Fruit fly (Drosophila melanogaster) whole organism, embryonic: Measurements from ENCODE around the gene CG8301.

Experiments used
- CG1024 ChIP-seq: fragments of 200-800 bp; sonication (Bioruptor generic); IDR thresholded peaks from 2 replicates; pipeline ENCODE4 v1.3.6; 2022; ENCODE audit warnings: missing biosample characterization, missing genetic modification characterization
- CG10979 ChIP-seq: fragments of 200-800 bp; sonication (Bioruptor generic); optimal IDR thresholded peaks from 2 replicates; lab custom pipeline; 2018; ENCODE audit warnings: missing biosample characterization, mild to moderate bottlenecking, missing genetic modification characterization, moderate library complexity
- CG11247 ChIP-seq: fragments of 200-800 bp; sonication (Bioruptor generic); IDR thresholded peaks from 2 replicates; pipeline ENCODE4 v1.3.6; 2022; ENCODE audit warnings: missing biosample characterization, missing genetic modification characterization
- CG11504 ChIP-seq: fragments of 200-800 bp; sonication (Bioruptor generic); optimal IDR thresholded peaks from 3 replicates; lab custom pipeline; 2019; ENCODE audit warnings: missing biosample characterization, mild to moderate bottlenecking, missing genetic modification characterization, moderate library complexity
- CG12219 ChIP-seq: fragments of 200-800 bp; sonication (Bioruptor generic); optimal IDR thresholded peaks from 3 replicates; lab custom pipeline; 2018; ENCODE audit warnings: missing biosample characterization, mild to moderate bottlenecking, missing genetic modification characterization
- CG12769 ChIP-seq: fragments of 200-800 bp; sonication (Bioruptor generic); optimal IDR thresholded peaks from 2 replicates; lab custom pipeline; 2019; ENCODE audit warnings: missing biosample characterization, mild to moderate bottlenecking, missing genetic modification characterization, moderate library complexity
- CG1529 ChIP-seq: fragments of 200-800 bp; sonication (Bioruptor generic); optimal IDR thresholded peaks from 3 replicates; lab custom pipeline; 2018; ENCODE audit warnings: missing biosample characterization, missing genetic modification characterization
- CG16863 ChIP-seq: fragments of 200-800 bp; sonication (Bioruptor generic); optimal IDR thresholded peaks from 3 replicates; lab custom pipeline; 2016; ENCODE audit warnings: missing biosample characterization, missing genetic modification characterization
- CG17359 ChIP-seq: fragments of 200-800 bp; sonication (Bioruptor generic); optimal IDR thresholded peaks from 3 replicates; lab custom pipeline; 2018; ENCODE audit warnings: missing biosample characterization, mild to moderate bottlenecking, missing genetic modification characterization, moderate library complexity
- CG17612 ChIP-seq: fragments of 200-800 bp; sonication (Bioruptor generic); IDR thresholded peaks from 2 replicates; pipeline ENCODE4 v1.3.6; 2022; ENCODE audit warnings: missing biosample characterization, missing genetic modification characterization
- CG17802 ChIP-seq: fragments of 200-800 bp; sonication (Bioruptor generic); optimal IDR thresholded peaks from 2 replicates; lab custom pipeline; 2018; ENCODE audit warnings: missing biosample characterization, mild to moderate bottlenecking, missing genetic modification characterization, moderate library complexity
- CG17829 ChIP-seq: fragments of 200-800 bp; optimal IDR thresholded peaks from 2 replicates; lab custom pipeline; 2019; ENCODE audit warnings: missing biosample characterization, mild to moderate bottlenecking, missing genetic modification characterization, moderate library complexity
- CG18599 ChIP-seq: fragments of 200-800 bp; sonication (Bioruptor generic); optimal IDR thresholded peaks from 3 replicates; lab custom pipeline; 2017; ENCODE audit warnings: missing biosample characterization, missing genetic modification characterization, mild to moderate bottlenecking, moderate library complexity, missing genetic modification reagents
- CG31365 ChIP-seq: fragments of 200-800 bp; sonication (Bioruptor generic); optimal IDR thresholded peaks from 2 replicates; lab custom pipeline; 2018; ENCODE audit warnings: missing biosample characterization, mild to moderate bottlenecking, missing genetic modification characterization
- CG32767 ChIP-seq: fragments of 200-800 bp; sonication (Bioruptor generic); IDR thresholded peaks from 2 replicates; pipeline ENCODE4 v1.3.6; 2022; ENCODE audit warnings: missing biosample characterization, missing genetic modification characterization
- CG32772 ChIP-seq: fragments of 200-800 bp; sonication (Bioruptor generic); IDR thresholded peaks from 2 replicates; pipeline ENCODE4 v1.3.6; 2022; ENCODE audit warnings: missing biosample characterization, missing genetic modification characterization
- CG3847 ChIP-seq: fragments of 200-800 bp; sonication (Bioruptor generic); IDR thresholded peaks from 2 replicates; pipeline ENCODE4 v1.3.6; 2022; ENCODE audit warnings: missing biosample characterization, missing genetic modification characterization
- CG6254 ChIP-seq: fragments of 200-800 bp; sonication (Bioruptor generic); optimal IDR thresholded peaks from 3 replicates; lab custom pipeline; 2017; ENCODE audit warnings: mild to moderate bottlenecking, missing biosample characterization, missing genetic modification reagents, missing genetic modification characterization
- CG7786 ChIP-seq: fragments of 200-800 bp; sonication (Bioruptor generic); optimal IDR thresholded peaks from 2 replicates; lab custom pipeline; 2016; ENCODE audit warnings: missing biosample characterization, missing genetic modification characterization
- CG8089 ChIP-seq: fragments of 200-800 bp; sonication (Bioruptor generic); optimal IDR thresholded peaks from 3 replicates; lab custom pipeline; 2016; ENCODE audit warnings: missing biosample characterization, missing genetic modification characterization
- CG8290 ChIP-seq, 3 experiments: fragments of 200-800 bp; sonication (Bioruptor generic); optimal IDR thresholded peaks; 2 replicates each; lab custom pipeline; 2016 to 2019; ENCODE audit warnings: missing biosample characterization in 3 of 3, missing genetic modification characterization in 3 of 3, mild to moderate bottlenecking in 2 of 3, moderate library complexity in 1 of 3
- CG8478 ChIP-seq: fragments of >200 bp; optimal IDR thresholded peaks from 2 replicates; lab custom pipeline; 2018
- Dbx ChIP-seq: fragments of 200-800 bp; sonication (Bioruptor generic); IDR thresholded peaks from 3 replicates; pipeline ENCODE4 v1.3.6; 2022; ENCODE audit warnings: missing biosample characterization, missing genetic modification characterization
- Dek ChIP-seq: fragments of 200-800 bp; sonication (Bioruptor generic); optimal IDR thresholded peaks from 3 replicates; lab custom pipeline; 2019; ENCODE audit warnings: missing biosample characterization, mild to moderate bottlenecking, missing genetic modification characterization, moderate library complexity
- Dip2 ChIP-seq: fragments of 200-800 bp; sonication (Bioruptor generic); IDR thresholded peaks from 2 replicates; pipeline ENCODE4 v1.3.6; 2022; ENCODE audit warnings: missing biosample characterization, missing genetic modification characterization
- Eip74EF ChIP-seq, 2 experiments: fragments of 200-800 bp in 1 of 2; fragments of >200 bp in 1 of 2; sonication (Bioruptor generic) in 1 of 2; optimal IDR thresholded peaks; 2 replicates each; lab custom pipeline; 2017 to 2019; ENCODE audit warnings: missing biosample characterization in 2 of 2, missing genetic modification characterization in 2 of 2, mild to moderate bottlenecking in 1 of 2, moderate library complexity in 1 of 2
- HLH3B ChIP-seq: fragments of 200-800 bp; sonication (Bioruptor generic); IDR thresholded peaks from 2 replicates; pipeline ENCODE4 v1.3.6; 2022; ENCODE audit warnings: missing biosample characterization, missing genetic modification characterization
- HmgZ ChIP-seq: fragments of 200-800 bp; sonication (Bioruptor generic); optimal IDR thresholded peaks from 2 replicates; lab custom pipeline; 2018; ENCODE audit warnings: missing biosample characterization, mild to moderate bottlenecking, missing genetic modification characterization
- Jarid2 ChIP-seq: fragments of 200-800 bp; sonication (Bioruptor generic); optimal IDR thresholded peaks from 3 replicates; lab custom pipeline; 2017; ENCODE audit warnings: mild to moderate bottlenecking, missing biosample characterization, missing genetic modification reagents, missing genetic modification characterization
- Lhr ChIP-seq: fragments of 200-800 bp; sonication (Bioruptor generic); optimal IDR thresholded peaks from 3 replicates; lab custom pipeline; 2017; ENCODE audit warnings: mild to moderate bottlenecking, missing biosample characterization, missing genetic modification reagents, missing genetic modification characterization
- Meics ChIP-seq: fragments of 200-800 bp; sonication (Bioruptor generic); optimal IDR thresholded peaks from 2 replicates; lab custom pipeline; 2017; ENCODE audit warnings: missing biosample characterization, mild to moderate bottlenecking, missing genetic modification characterization
- Stat92E ChIP-seq, 3 experiments: fragments of >200 bp in 2 of 3; fragments of 200-800 bp in 1 of 3; sonication (Bioruptor generic) in 1 of 3; optimal IDR thresholded peaks; 2 replicates each; lab custom pipeline; 2017 to 2019; ENCODE audit warnings: missing biosample characterization in 3 of 3, missing genetic modification characterization in 3 of 3, mild to moderate bottlenecking in 1 of 3, moderate library complexity in 1 of 3
- Xbp1 ChIP-seq: fragments of 200-800 bp; sonication (Bioruptor generic); optimal IDR thresholded peaks from 3 replicates; lab custom pipeline; 2016; ENCODE audit warnings: missing biosample characterization, mild to moderate bottlenecking, missing genetic modification characterization
- al ChIP-seq: fragments of 200-800 bp; sonication (Bioruptor generic); IDR thresholded peaks from 2 replicates; pipeline ENCODE4 v1.3.6; 2022; ENCODE audit warnings: missing biosample characterization, missing genetic modification characterization
- bigmax ChIP-seq: fragments of 200-800 bp; sonication (Bioruptor generic); optimal IDR thresholded peaks from 2 replicates; lab custom pipeline; 2018; ENCODE audit warnings: missing biosample characterization, mild to moderate bottlenecking, missing genetic modification characterization
- bowl ChIP-seq: fragments of 200-800 bp; sonication (Bioruptor generic); IDR thresholded peaks from 2 replicates; pipeline ENCODE4 v1.3.6; 2022; ENCODE audit warnings: missing biosample characterization, missing genetic modification characterization
- cwo ChIP-seq: fragments of 200-800 bp; sonication (Bioruptor generic); optimal IDR thresholded peaks from 3 replicates; lab custom pipeline; 2017; ENCODE audit warnings: missing biosample characterization, missing genetic modification characterization, mild to moderate bottlenecking, moderate library complexity, missing genetic modification reagents
- gfzf ChIP-seq: fragments of 200-800 bp; sonication (Bioruptor generic); optimal IDR thresholded peaks from 2 replicates; lab custom pipeline; 2016; ENCODE audit warnings: missing biosample characterization, mild to moderate bottlenecking, missing genetic modification characterization, moderate library complexity
- ind ChIP-seq: fragments of 200-800 bp; sonication (Bioruptor generic); optimal IDR thresholded peaks from 3 replicates; lab custom pipeline; 2016; ENCODE audit warnings: missing biosample characterization, missing genetic modification characterization
- jumu ChIP-seq: fragments of 200-800 bp; sonication (Bioruptor generic); optimal IDR thresholded peaks from 3 replicates; lab custom pipeline; 2016; ENCODE audit warnings: missing biosample characterization, missing genetic modification characterization
- nmo ChIP-seq: fragments of 200-800 bp; sonication (Bioruptor generic); optimal IDR thresholded peaks from 2 replicates; lab custom pipeline; 2018; ENCODE audit warnings: missing biosample characterization, mild to moderate bottlenecking, missing genetic modification characterization, moderate library complexity
- nom ChIP-seq: fragments of 200-800 bp; sonication (Bioruptor generic); optimal IDR thresholded peaks from 2 replicates; lab custom pipeline; 2017; ENCODE audit warnings: missing biosample characterization, missing genetic modification characterization, mild to moderate bottlenecking, moderate library complexity, missing genetic modification reagents
- pho ChIP-seq: fragments of 200-800 bp; sonication (Bioruptor generic); optimal IDR thresholded peaks from 2 replicates; lab custom pipeline; 2016; ENCODE audit warnings: missing biosample characterization, missing genetic modification characterization
- so ChIP-seq: fragments of 200-800 bp; sonication (Bioruptor generic); IDR thresholded peaks from 3 replicates; pipeline ENCODE4 v1.3.6; 2022; ENCODE audit warnings: missing biosample characterization, missing genetic modification characterization
- sob ChIP-seq: fragments of 200-800 bp; sonication (Bioruptor generic); IDR thresholded peaks from 2 replicates; pipeline ENCODE4 v1.3.6; 2022; ENCODE audit warnings: missing biosample characterization, missing genetic modification characterization
- ssp ChIP-seq: fragments of 200-800 bp; sonication (Bioruptor generic); IDR thresholded peaks from 2 replicates; pipeline ENCODE4 v1.3.6; 2022; ENCODE audit warnings: missing biosample characterization, missing genetic modification characterization
- tgo ChIP-seq: fragments of 200-800 bp; sonication (Bioruptor generic); IDR thresholded peaks from 3 replicates; pipeline ENCODE4 v1.3.6; 2022; ENCODE audit warnings: missing biosample characterization, missing genetic modification characterization
- tio ChIP-seq: fragments of 200-800 bp; sonication (Bioruptor generic); optimal IDR thresholded peaks from 2 replicates; lab custom pipeline; 2017; ENCODE audit warnings: missing biosample characterization, missing genetic modification characterization, inconsistent platforms
- trem ChIP-seq: fragments of 200-800 bp; optimal IDR thresholded peaks from 3 replicates; lab custom pipeline; 2019; ENCODE audit warnings: missing biosample characterization, mild to moderate bottlenecking, missing genetic modification characterization, moderate library complexity
- wdn ChIP-seq: fragments of 200-800 bp; sonication (Bioruptor generic); IDR thresholded peaks from 2 replicates; pipeline ENCODE4 v1.3.6; 2022; ENCODE audit warnings: missing biosample characterization, missing genetic modification characterization

The CG8301 gene

dm6 chr3R:9600558-9600959, 19.5 kb downstream of the CG8301 start:
- TF ChIP-seq cwo (peak; percentile 78), CG7786 (GFP tag; lab: Kevin White, UChicago) (no peak), Dbx (GFP tag; lab: Robert Waterston, UW) (peak; percentile 65; the same call in 2 of the 3 replicates), Lhr (GFP tag; lab: Kevin White, UChicago) (no peak), CG6254 (GFP tag; lab: Kevin White, UChicago) (no peak), sob (0 out of 2 replicates have a peak, but pooled peaks have one; percentile 38), CG32767 (GFP tag; lab: Robert Waterston, UW) (no peak), CG1024 (GFP tag; lab: Robert Waterston, UW) (no peak), nmo (GFP tag; lab: Kevin White, UChicago) (peak; percentile 61), CG10979 (tag; lab: Kevin White, UChicago) (peak; percentile 13), CG17612 (GFP tag; lab: Robert Waterston, UW) (0 out of 2 replicates have a peak, but pooled peaks have one; percentile 12), Eip74EF (GFP tag; optimal IDR thresholded peaks at IDR 0.05; lab: Kevin White, UChicago) (peak in 1 of 2 experiments; percentile 14), Stat92E (GFP tag; optimal IDR thresholded peaks at IDR 0.05; lab: Kevin White, UChicago) (no peak), HLH3B (no peak; the same call in 1 of the 2 replicates), CG12219 (GFP tag; lab: Kevin White, UChicago) (no peak), CG8478 (lab: Kevin White, UChicago) (no peak), Dek (tag; lab: Kevin White, UChicago) (no peak), Xbp1 (GFP tag; lab: Kevin White, UChicago) (no peak), wdn (0 out of 2 replicates have a peak, but pooled peaks have one; percentile 34), so (GFP tag; lab: Robert Waterston, UW) (no peak), CG12769 (tag; lab: Kevin White, UChicago) (peak; percentile 29), ind (GFP tag; lab: Kevin White, UChicago) (peak; percentile 27), CG1529 (GFP tag; lab: Kevin White, UChicago) (peak; percentile 15), CG32772 (GFP tag; lab: Robert Waterston, UW) (no peak), bigmax (GFP tag; lab: Kevin White, UChicago) (no peak), CG17359 (peak; percentile 56), nom (GFP tag; lab: Kevin White, UChicago) (peak; percentile 13), CG16863 (GFP tag; lab: Kevin White, UChicago) (no peak), CG18599 (GFP tag; lab: Kevin White, UChicago) (peak; percentile 89), CG11247 (no peak), ssp (no peak), tio (GFP tag; lab: Kevin White, UChicago) (peak; percentile 23), gfzf (no peak), al (GFP tag; lab: Robert Waterston, UW) (peak; percentile 52; the same call in 1 of the 2 replicates), jumu (GFP tag; lab: Kevin White, UChicago) (no peak), CG8089 (GFP tag; lab: Kevin White, UChicago) (no peak), CG17802 (tag; lab: Kevin White, UChicago) (no peak), bowl (GFP tag; lab: Robert Waterston, UW) (no peak), CG8290 (GFP tag; optimal IDR thresholded peaks at IDR 0.05; lab: Kevin White, UChicago) (no peak), CG8290 (tag; optimal IDR thresholded peaks at IDR 0.05; lab: Kevin White, UChicago) (peak in 1 of 2 experiments; percentile 0), Dip2 (GFP tag; lab: Robert Waterston, UW) (no peak), CG3847 (GFP tag; lab: Robert Waterston, UW) (peak; percentile 32), Meics (peak; percentile 78), CG17829 (tag; lab: Kevin White, UChicago) (no peak), Jarid2 (GFP tag; lab: Kevin White, UChicago) (peak; percentile 26), CG31365 (tag; lab: Kevin White, UChicago) (no peak), CG11504 (tag; lab: Kevin White, UChicago) (peak; percentile 66), pho (peak; percentile 2), tgo (no peak), HmgZ (no peak), trem (peak; percentile 4)
